Fruit fly (Drosophila melanogaster) whole organism, prepupa: ENCODE measurements around the gene CG42832.

ENCODE experiments used
- Blimp-1 ChIP-seq: fragments of 200-800 bp; sonication (Bioruptor generic); optimal IDR thresholded peaks from 3 replicates; lab custom pipeline; 2017; ENCODE audit warnings: missing biosample characterization, missing genetic modification characterization, mild to moderate bottlenecking, moderate library complexity, missing genetic modification reagents
- CG10631 ChIP-seq: fragments of 200-800 bp; sonication (Bioruptor generic); optimal IDR thresholded peaks from 2 replicates; lab custom pipeline; 2016; ENCODE audit warnings: missing biosample characterization, missing genetic modification characterization
- CG11294 ChIP-seq: fragments of 200-800 bp; sonication (Bioruptor generic); IDR thresholded peaks from 2 replicates; pipeline ENCODE4 v1.3.6; 2022; ENCODE audit warnings: missing biosample characterization, missing genetic modification characterization
- CG11762 ChIP-seq: fragments of 200-800 bp; sonication (Bioruptor generic); optimal IDR thresholded peaks from 3 replicates; lab custom pipeline; 2016; ENCODE audit warnings: missing biosample characterization, missing genetic modification characterization; ENCODE audit not compliant: insufficient read depth
- CG11902 ChIP-seq: fragments of 200-800 bp; sonication (Bioruptor generic); optimal IDR thresholded peaks from 3 replicates; lab custom pipeline; 2016; ENCODE audit warnings: missing biosample characterization, missing genetic modification characterization
- CG1621 ChIP-seq: fragments of 200-800 bp; sonication (Bioruptor generic); optimal IDR thresholded peaks from 3 replicates; lab custom pipeline; 2018; ENCODE audit warnings: missing biosample characterization, mild to moderate bottlenecking, missing genetic modification characterization
- CG3032 ChIP-seq: fragments of 200-800 bp; optimal IDR thresholded peaks from 2 replicates; lab custom pipeline; 2019; ENCODE audit warnings: missing biosample characterization, mild to moderate bottlenecking, missing genetic modification characterization, moderate library complexity
- CG31627 ChIP-seq: fragments of 200-800 bp; sonication (Bioruptor generic); optimal IDR thresholded peaks from 3 replicates; lab custom pipeline; 2016; ENCODE audit warnings: missing biosample characterization, missing genetic modification characterization
- CG34406 ChIP-seq: fragments of 200-800 bp; sonication (Bioruptor generic); optimal IDR thresholded peaks from 3 replicates; lab custom pipeline; 2016; ENCODE audit warnings: missing biosample characterization, missing genetic modification characterization
- CG4318 ChIP-seq: fragments of 200-800 bp; sonication (Bioruptor generic); optimal IDR thresholded peaks from 3 replicates; lab custom pipeline; 2017; ENCODE audit warnings: missing biosample characterization, mild to moderate bottlenecking, missing genetic modification characterization
- CG6163 ChIP-seq: fragments of 200-800 bp; sonication (Bioruptor generic); IDR thresholded peaks from 3 replicates; pipeline ENCODE4 v1.3.6; 2022; ENCODE audit warnings: missing biosample characterization, missing genetic modification characterization
- CG6792 ChIP-seq: fragments of 200-800 bp; sonication (Bioruptor generic); optimal IDR thresholded peaks from 3 replicates; lab custom pipeline; 2016; ENCODE audit warnings: missing biosample characterization, missing genetic modification characterization
- CG6808 ChIP-seq: fragments of 200-800 bp; sonication (Bioruptor generic); optimal IDR thresholded peaks from 3 replicates; lab custom pipeline; 2017; ENCODE audit warnings: missing biosample characterization, missing genetic modification characterization, mild to moderate bottlenecking, moderate library complexity, missing genetic modification reagents
- CG6854 ChIP-seq: fragments of 200-800 bp; sonication (Bioruptor generic); optimal IDR thresholded peaks from 2 replicates; lab custom pipeline; 2017; ENCODE audit warnings: missing biosample characterization, mild to moderate bottlenecking, missing genetic modification characterization
- CG7368 ChIP-seq: fragments of 200-800 bp; sonication (Bioruptor generic); optimal IDR thresholded peaks from 3 replicates; lab custom pipeline; 2016; ENCODE audit warnings: missing biosample characterization, missing genetic modification characterization
- CG8319 ChIP-seq: fragments of 200-800 bp; sonication (Bioruptor generic); optimal IDR thresholded peaks from 3 replicates; lab custom pipeline; 2016; ENCODE audit warnings: missing biosample characterization, missing genetic modification characterization
- CG9139 ChIP-seq: fragments of 200-800 bp; sonication (Bioruptor generic); optimal IDR thresholded peaks from 3 replicates; lab custom pipeline; 2017; ENCODE audit warnings: missing biosample characterization, mild to moderate bottlenecking, missing genetic modification characterization
- Eip75B ChIP-seq: fragments of 200-800 bp; sonication (Bioruptor generic); optimal IDR thresholded peaks from 3 replicates; lab custom pipeline; 2016; ENCODE audit warnings: missing biosample characterization, missing genetic modification characterization
- Eip78C ChIP-seq: fragments of 200-800 bp; sonication (Bioruptor generic); peaks from one replicate; lab custom pipeline; 2016; ENCODE audit warnings: missing biosample characterization, missing genetic modification characterization
- Eip93F ChIP-seq: fragments of 200-800 bp; sonication (Bioruptor generic); optimal IDR thresholded peaks from 2 replicates; lab custom pipeline; 2016; ENCODE audit warnings: missing biosample characterization, mild to moderate bottlenecking, missing genetic modification characterization
- Ets21C ChIP-seq: fragments of 200-800 bp; sonication (Bioruptor generic); optimal IDR thresholded peaks from 3 replicates; lab custom pipeline; 2016; ENCODE audit warnings: missing biosample characterization, missing genetic modification characterization
- Gug ChIP-seq: fragments of 200-800 bp; sonication (Bioruptor generic); IDR thresholded peaks from 2 replicates; pipeline ENCODE4 v1.3.6; 2022; ENCODE audit warnings: missing biosample characterization, missing genetic modification characterization
- Hr39 ChIP-seq: fragments of 200-800 bp; sonication (Bioruptor generic); optimal IDR thresholded peaks from 2 replicates; lab custom pipeline; 2016; ENCODE audit warnings: missing biosample characterization, missing genetic modification characterization
- Hr4 ChIP-seq: fragments of 200-800 bp; sonication (Bioruptor generic); optimal IDR thresholded peaks from 3 replicates; lab custom pipeline; 2016; ENCODE audit warnings: missing biosample characterization, missing genetic modification characterization
- Lpt ChIP-seq: fragments of 200-800 bp; sonication (Bioruptor generic); optimal IDR thresholded peaks from 3 replicates; lab custom pipeline; 2016; ENCODE audit warnings: missing biosample characterization, missing genetic modification characterization
- Smox ChIP-seq: fragments of 200-800 bp; sonication (Bioruptor generic); optimal IDR thresholded peaks from 3 replicates; lab custom pipeline; 2016; ENCODE audit warnings: missing biosample characterization, missing genetic modification characterization
- Sox14 ChIP-seq: fragments of 200-800 bp; sonication (Bioruptor generic); optimal IDR thresholded peaks from 3 replicates; lab custom pipeline; 2016; ENCODE audit warnings: missing biosample characterization, missing genetic modification characterization
- cyc ChIP-seq: fragments of 200-800 bp; sonication (Bioruptor generic); optimal IDR thresholded peaks from 3 replicates; lab custom pipeline; 2016; ENCODE audit warnings: missing biosample characterization, missing genetic modification characterization
- dac ChIP-seq: fragments of 200-800 bp; sonication (Bioruptor generic); optimal IDR thresholded peaks from 2 replicates; lab custom pipeline; 2017; ENCODE audit warnings: missing biosample characterization, mild to moderate bottlenecking, missing genetic modification characterization
- dsx ChIP-seq: fragments of 200-800 bp; optimal IDR thresholded peaks from 3 replicates; lab custom pipeline; 2019; ENCODE audit warnings: missing biosample characterization, mild to moderate bottlenecking, missing genetic modification characterization, moderate library complexity; ENCODE audit not compliant: poor library complexity, severe bottlenecking
- fd59A ChIP-seq: fragments of 200-800 bp; sonication (Bioruptor generic); optimal IDR thresholded peaks from 2 replicates; lab custom pipeline; 2017; ENCODE audit warnings: missing biosample characterization, mild to moderate bottlenecking, missing genetic modification characterization, missing genetic modification reagents
- fkh ChIP-seq: fragments of 200-800 bp; sonication (Bioruptor generic); optimal IDR thresholded peaks from 3 replicates; lab custom pipeline; 2017; ENCODE audit warnings: missing biosample characterization, mild to moderate bottlenecking, missing genetic modification characterization, moderate library complexity
- lz ChIP-seq: fragments of 200-800 bp; sonication (Bioruptor generic); optimal IDR thresholded peaks from 3 replicates; lab custom pipeline; 2016; ENCODE audit warnings: missing biosample characterization, missing genetic modification characterization
- pdm3 ChIP-seq: fragments of 200-800 bp; sonication (Bioruptor generic); optimal IDR thresholded peaks from 3 replicates; lab custom pipeline; 2016; ENCODE audit warnings: missing biosample characterization, missing genetic modification characterization
- spab ChIP-seq: fragments of 200-800 bp; sonication (Bioruptor generic); optimal IDR thresholded peaks from 2 replicates; lab custom pipeline; 2017; ENCODE audit warnings: missing biosample characterization, mild to moderate bottlenecking, missing genetic modification characterization, missing genetic modification reagents
- topi ChIP-seq: fragments of 200-800 bp; sonication (Bioruptor generic); optimal IDR thresholded peaks from 3 replicates; lab custom pipeline; 2016; ENCODE audit warnings: missing biosample characterization, missing genetic modification characterization
- vri ChIP-seq: fragments of 200-800 bp; sonication (Bioruptor generic); optimal IDR thresholded peaks from 3 replicates; lab custom pipeline; 2016; ENCODE audit warnings: missing biosample characterization, mild to moderate bottlenecking, missing genetic modification characterization

CG42832 gene

dm6 chr3L:11587720-11588580, 22.0 kb upstream of the CG42832 start, which contains the start of gene rt (continued):
- TF ChIP-seq CG1621 (peak; percentile 88), fkh (GFP tag; lab: Kevin White, UChicago) (no peak), Blimp-1 (GFP tag; lab: Kevin White, UChicago) (no peak), CG6808 (GFP tag; lab: Kevin White, UChicago) (peak; percentile 90), CG7368 (GFP tag; lab: Kevin White, UChicago) (peak; percentile 84), Smox (peak; percentile 78), spab (GFP tag; lab: Kevin White, UChicago) (peak; percentile 86), Eip75B (peak; percentile 85), dsx (GFP tag; lab: Kevin White, UChicago) (peak; percentile 85), cyc (peak; percentile 77), dac (GFP tag; lab: Kevin White, UChicago) (peak; percentile 72), CG10631 (GFP tag; lab: Kevin White, UChicago) (peak; percentile 80), CG4318 (GFP tag; lab: Kevin White, UChicago) (peak; percentile 61), Hr39 (GFP tag; lab: Kevin White, UChicago) (peak; percentile 62), Eip93F (peak; percentile 51), vri (GFP tag; lab: Kevin White, UChicago) (peak; percentile 51), topi (peak; percentile 87), CG11294 (GFP tag; lab: Robert Waterston, UW) (peak; percentile 56; the same call in 1 of the 2 replicates), Sox14 (GFP tag; lab: Kevin White, UChicago) (peak; percentile 88), Eip78C (GFP tag; lab: Kevin White, UChicago) (peak; percentile 95), Hr4 (GFP tag; lab: Kevin White, UChicago) (peak; percentile 83), CG6792 (GFP tag; lab: Kevin White, UChicago) (peak; percentile 80), CG9139 (GFP tag; lab: Kevin White, UChicago) (peak; percentile 82), fd59A (GFP tag; lab: Kevin White, UChicago) (peak; percentile 90), Ets21C (GFP tag; lab: Kevin White, UChicago) (peak; percentile 73), Lpt (GFP tag; lab: Kevin White, UChicago) (peak; percentile 67), pdm3 (GFP tag; lab: Kevin White, UChicago) (peak; percentile 82), CG8319 (GFP tag; lab: Kevin White, UChicago) (peak; percentile 69), lz (GFP tag; lab: Kevin White, UChicago) (peak; percentile 83), CG31627 (peak; percentile 75), CG6854 (GFP tag; lab: Kevin White, UChicago) (peak; percentile 81), Gug (GFP tag; lab: Robert Waterston, UW) (peak; percentile 63), CG11762 (GFP tag; lab: Kevin White, UChicago) (peak; percentile 70), CG3032 (tag; lab: Kevin White, UChicago) (peak; percentile 94), CG11902 (GFP tag; lab: Kevin White, UChicago) (peak; percentile 63), CG34406 (GFP tag; lab: Kevin White, UChicago) (peak; percentile 78), CG6163 (GFP tag; lab: Robert Waterston, UW) (peak; percentile 78; the same call in 2 of the 3 replicates)

DNA sequence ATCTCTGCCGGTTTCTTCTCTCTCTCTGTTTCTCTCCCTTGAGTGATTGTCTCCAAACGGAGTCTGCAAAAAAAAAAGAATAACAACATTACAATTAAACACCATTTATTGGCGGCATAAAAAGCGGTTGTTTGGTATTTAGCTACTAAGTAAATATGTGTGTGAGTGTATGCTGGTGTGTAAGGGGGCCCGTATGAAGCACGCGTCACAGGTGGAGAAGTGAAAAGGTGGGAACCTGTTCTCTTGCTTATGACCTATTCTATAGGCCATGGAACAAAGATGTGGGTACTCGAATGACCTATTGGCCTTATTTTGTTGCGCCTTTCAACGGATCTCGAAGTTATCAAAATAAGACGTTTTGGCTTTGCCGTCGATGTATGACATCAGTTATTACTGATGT, 21.3 kb upstream of the CG42832 start:
- peak; percentile 47 for TF ChIP-seq fkh (GFP tag; lab: Kevin White, UChicago)
- 0 out of 3 replicates have a peak, but pooled peaks have one; percentile 42 for TF ChIP-seq CG6163 (GFP tag; lab: Robert Waterston, UW)
- TF ChIP-seq Blimp-1 (GFP tag; lab: Kevin White, UChicago) = no peak
